Fruit fly (Drosophila melanogaster) whole organism, embryonic: ENCODE results near the gene CG7987.

ENCODE experiments used
- ATbp ChIP-seq: fragments of 200-800 bp; sonication (Bioruptor generic); optimal IDR thresholded peaks from 2 replicates; lab custom pipeline; 2017; ENCODE audit warnings: missing biosample characterization, mild to moderate bottlenecking, missing genetic modification characterization, missing genetic modification reagents
- CG11504 ChIP-seq: fragments of 200-800 bp; sonication (Bioruptor generic); optimal IDR thresholded peaks from 3 replicates; lab custom pipeline; 2019; ENCODE audit warnings: missing biosample characterization, mild to moderate bottlenecking, missing genetic modification characterization, moderate library complexity
- CG11723 ChIP-seq: fragments of 200-800 bp; sonication (Bioruptor generic); optimal IDR thresholded peaks from 2 replicates; lab custom pipeline; 2017; ENCODE audit warnings: missing biosample characterization, mild to moderate bottlenecking, missing genetic modification characterization
- CG12155 ChIP-seq: fragments of 200-800 bp; sonication (Bioruptor generic); optimal IDR thresholded peaks from 3 replicates; lab custom pipeline; 2016; ENCODE audit warnings: missing biosample characterization, missing genetic modification characterization
- CG12236 ChIP-seq: fragments of 200-800 bp; sonication (Bioruptor generic); optimal IDR thresholded peaks from 2 replicates; lab custom pipeline; 2016; ENCODE audit warnings: missing biosample characterization, missing genetic modification characterization
- CG13775 ChIP-seq: fragments of 200-800 bp; sonication (Bioruptor generic); optimal IDR thresholded peaks from 3 replicates; lab custom pipeline; 2017; ENCODE audit warnings: missing biosample characterization, mild to moderate bottlenecking, missing genetic modification characterization
- CG15479 ChIP-seq: fragments of 200-800 bp; sonication (Bioruptor generic); optimal IDR thresholded peaks from 3 replicates; lab custom pipeline; 2019; ENCODE audit warnings: missing biosample characterization, mild to moderate bottlenecking, missing genetic modification characterization, moderate library complexity
- CG15601 ChIP-seq: fragments of 200-800 bp; sonication (Bioruptor generic); optimal IDR thresholded peaks from 3 replicates; lab custom pipeline; 2019; ENCODE audit warnings: missing biosample characterization, mild to moderate bottlenecking, missing genetic modification characterization, moderate library complexity
- CG16815 ChIP-seq: fragments of 200-800 bp; sonication (Bioruptor generic); optimal IDR thresholded peaks from 3 replicates; lab custom pipeline; 2017; ENCODE audit warnings: missing biosample characterization, mild to moderate bottlenecking, missing genetic modification characterization
- CG17612 ChIP-seq: fragments of 200-800 bp; sonication (Bioruptor generic); IDR thresholded peaks from 2 replicates; pipeline ENCODE4 v1.3.6; 2022; ENCODE audit warnings: missing biosample characterization, missing genetic modification characterization
- CG2202 ChIP-seq: fragments of 200-800 bp; sonication (Bioruptor generic); optimal IDR thresholded peaks from 2 replicates; lab custom pipeline; 2018; ENCODE audit warnings: missing biosample characterization, mild to moderate bottlenecking, missing genetic modification characterization
- CG2678 ChIP-seq: fragments of 200-800 bp; sonication (Bioruptor generic); optimal IDR thresholded peaks from 3 replicates; lab custom pipeline; 2019; ENCODE audit warnings: missing biosample characterization, mild to moderate bottlenecking, missing genetic modification characterization, moderate library complexity
- CG2889 ChIP-seq: fragments of 200-800 bp; sonication (Bioruptor generic); IDR thresholded peaks from 3 replicates; pipeline ENCODE4 v1.3.6; 2022; ENCODE audit warnings: missing biosample characterization, missing genetic modification characterization
- CG31441 ChIP-seq: fragments of 200-800 bp; sonication (Bioruptor generic); IDR thresholded peaks from 2 replicates; pipeline ENCODE4 v1.3.6; 2022; ENCODE audit warnings: missing biosample characterization, missing genetic modification characterization
- CG8924 ChIP-seq: fragments of 200-800 bp; optimal IDR thresholded peaks from 3 replicates; lab custom pipeline; 2019; ENCODE audit warnings: missing biosample characterization, mild to moderate bottlenecking, missing genetic modification characterization, moderate library complexity
- Chrac-16 ChIP-seq: fragments of 200-800 bp; sonication (Bioruptor generic); optimal IDR thresholded peaks from 3 replicates; lab custom pipeline; 2016; ENCODE audit warnings: missing biosample characterization, missing genetic modification characterization
- Dip2 ChIP-seq: fragments of 200-800 bp; sonication (Bioruptor generic); IDR thresholded peaks from 2 replicates; pipeline ENCODE4 v1.3.6; 2022; ENCODE audit warnings: missing biosample characterization, missing genetic modification characterization
- H15 ChIP-seq: fragments of 200-800 bp; sonication (Bioruptor generic); IDR thresholded peaks from 3 replicates; pipeline ENCODE4 v1.3.6; 2022; ENCODE audit warnings: missing biosample characterization, missing genetic modification characterization
- HLH3B ChIP-seq: fragments of 200-800 bp; sonication (Bioruptor generic); IDR thresholded peaks from 2 replicates; pipeline ENCODE4 v1.3.6; 2022; ENCODE audit warnings: missing biosample characterization, missing genetic modification characterization
- HLHmδ ChIP-seq: fragments of 200-800 bp; sonication (Bioruptor generic); optimal IDR thresholded peaks from 2 replicates; lab custom pipeline; 2018; ENCODE audit warnings: missing biosample characterization, mild to moderate bottlenecking, missing genetic modification characterization, moderate library complexity
- Hr3 ChIP-seq: fragments of 200-800 bp; sonication (Bioruptor generic); optimal IDR thresholded peaks from 3 replicates; lab custom pipeline; 2016; ENCODE audit warnings: missing biosample characterization, missing genetic modification characterization
- Hr39 ChIP-seq: fragments of >200 bp; optimal IDR thresholded peaks from 2 replicates; lab custom pipeline; 2017
- Lim3 ChIP-seq: fragments of 200-800 bp; sonication (Bioruptor generic); IDR thresholded peaks from 2 replicates; pipeline ENCODE4 v1.3.6; 2022; ENCODE audit warnings: missing biosample characterization, missing genetic modification characterization
- Lpt ChIP-seq: fragments of >200 bp; optimal IDR thresholded peaks from 2 replicates; lab custom pipeline; 2018; ENCODE audit warnings: missing biosample characterization, missing genetic modification characterization
- MTF-1 ChIP-seq: fragments of 200-800 bp; sonication (Bioruptor generic); optimal IDR thresholded peaks from 2 replicates; lab custom pipeline; 2018; ENCODE audit warnings: missing biosample characterization, mild to moderate bottlenecking, missing genetic modification characterization, borderline replicate concordance
- Med ChIP-seq: fragments of 200-800 bp; sonication (Bioruptor generic); peaks from one replicate; lab custom pipeline; 2016; ENCODE audit warnings: missing biosample characterization, missing genetic modification characterization, mild to moderate bottlenecking, inconsistent platforms, moderate library complexity
- Neu2 ChIP-seq: fragments of 200-800 bp; sonication (Bioruptor generic); optimal IDR thresholded peaks from 3 replicates; lab custom pipeline; 2016; ENCODE audit warnings: missing biosample characterization, missing genetic modification characterization, borderline replicate concordance
- Nf-YA ChIP-seq: fragments of 200-800 bp; sonication (Bioruptor generic); IDR thresholded peaks from 2 replicates; pipeline ENCODE4 v1.3.6; 2022; ENCODE audit warnings: missing biosample characterization, missing genetic modification characterization
- Rfx ChIP-seq: fragments of 200-800 bp; sonication (Bioruptor generic); IDR thresholded peaks from 2 replicates; pipeline ENCODE4 v1.3.6; 2022; ENCODE audit warnings: missing biosample characterization, missing genetic modification characterization
- Xbp1 ChIP-seq: fragments of 200-800 bp; sonication (Bioruptor generic); optimal IDR thresholded peaks from 3 replicates; lab custom pipeline; 2016; ENCODE audit warnings: missing biosample characterization, mild to moderate bottlenecking, missing genetic modification characterization
- ato ChIP-seq: fragments of 200-800 bp; sonication (Bioruptor generic); IDR thresholded peaks from 2 replicates; pipeline ENCODE4 v1.3.6; 2022; ENCODE audit warnings: missing biosample characterization, missing genetic modification characterization; ENCODE audit not compliant: partially characterized antibody
- az2 ChIP-seq: fragments of 200-800 bp; sonication (Bioruptor generic); optimal IDR thresholded peaks from 3 replicates; lab custom pipeline; 2016; ENCODE audit warnings: missing biosample characterization, missing genetic modification characterization
- bcd ChIP-seq: fragments of 200-800 bp; sonication (Bioruptor generic); optimal IDR thresholded peaks from 2 replicates; lab custom pipeline; 2017; ENCODE audit warnings: missing biosample characterization, mild to moderate bottlenecking, missing genetic modification characterization
- bowl ChIP-seq: fragments of 200-800 bp; sonication (Bioruptor generic); IDR thresholded peaks from 2 replicates; pipeline ENCODE4 v1.3.6; 2022; ENCODE audit warnings: missing biosample characterization, missing genetic modification characterization
- cad ChIP-seq: fragments of >200 bp; optimal IDR thresholded peaks from 2 replicates; lab custom pipeline; 2017; ENCODE audit warnings: missing biosample characterization, missing genetic modification characterization
- crc ChIP-seq: fragments of 200-800 bp; sonication (Bioruptor generic); optimal IDR thresholded peaks from 2 replicates; lab custom pipeline; 2016; ENCODE audit warnings: missing biosample characterization, missing genetic modification characterization
- en ChIP-seq: fragments of 200-800 bp; sonication (Bioruptor generic); optimal IDR thresholded peaks from 2 replicates; lab custom pipeline; 2016; ENCODE audit warnings: missing biosample characterization, missing genetic modification characterization
- fd64A ChIP-seq: fragments of 200-800 bp; sonication (Bioruptor generic); optimal IDR thresholded peaks from 3 replicates; lab custom pipeline; 2018; ENCODE audit warnings: missing biosample characterization, mild to moderate bottlenecking, missing genetic modification characterization
- kay ChIP-seq: fragments of 200-800 bp; sonication (Bioruptor generic); optimal IDR thresholded peaks from 2 replicates; lab custom pipeline; 2016; ENCODE audit warnings: missing biosample characterization, missing genetic modification characterization
- kni ChIP-seq: fragments of 200-800 bp; sonication (Bioruptor generic); optimal IDR thresholded peaks from 3 replicates; lab custom pipeline; 2017; ENCODE audit warnings: mild to moderate bottlenecking, missing biosample characterization, missing genetic modification reagents, missing genetic modification characterization
- mld ChIP-seq: fragments of 200-800 bp; sonication (Bioruptor generic); IDR thresholded peaks from 3 replicates; pipeline ENCODE4 v1.3.6; 2022; ENCODE audit warnings: missing biosample characterization, missing genetic modification characterization; ENCODE audit not compliant: partially characterized antibody
- nmo ChIP-seq: fragments of 200-800 bp; sonication (Bioruptor generic); optimal IDR thresholded peaks from 2 replicates; lab custom pipeline; 2018; ENCODE audit warnings: missing biosample characterization, mild to moderate bottlenecking, missing genetic modification characterization, moderate library complexity
- otp ChIP-seq: fragments of 200-800 bp; sonication (Bioruptor generic); IDR thresholded peaks from 3 replicates; pipeline ENCODE4, ENCODE4 v1.3.6; 2022; ENCODE audit warnings: missing biosample characterization, missing genetic modification characterization
- p53 ChIP-seq: fragments of 200-800 bp; sonication (Bioruptor generic); optimal IDR thresholded peaks from 2 replicates; lab custom pipeline; 2016; ENCODE audit warnings: missing biosample characterization, missing genetic modification characterization
- salm ChIP-seq: fragments of 200-800 bp; sonication (Bioruptor generic); optimal IDR thresholded peaks from 2 replicates; lab custom pipeline; 2018; ENCODE audit warnings: missing biosample characterization, mild to moderate bottlenecking, missing genetic modification characterization
- so ChIP-seq: fragments of 200-800 bp; sonication (Bioruptor generic); IDR thresholded peaks from 3 replicates; pipeline ENCODE4 v1.3.6; 2022; ENCODE audit warnings: missing biosample characterization, missing genetic modification characterization
- sug ChIP-seq: fragments of 200-800 bp; optimal IDR thresholded peaks from 2 replicates; lab custom pipeline; 2019; ENCODE audit warnings: missing biosample characterization, mild to moderate bottlenecking, missing genetic modification characterization, moderate library complexity
- unc-4 ChIP-seq: fragments of 200-800 bp; sonication (Bioruptor generic); IDR thresholded peaks from 2 replicates; pipeline ENCODE4 v1.3.6; 2022; ENCODE audit warnings: missing biosample characterization, missing genetic modification characterization; ENCODE audit not compliant: partially characterized antibody
- yki ChIP-seq: fragments of >200 bp; optimal IDR thresholded peaks from 3 replicates; lab custom pipeline; 2018
- zen ChIP-seq: fragments of 200-800 bp; sonication (Bioruptor generic); optimal IDR thresholded peaks from 3 replicates; lab custom pipeline; 2018; ENCODE audit warnings: missing biosample characterization, mild to moderate bottlenecking, missing genetic modification characterization, moderate library complexity

The CG7987 gene

dm6 chr3R:14608892-14609692, 33.4 kb upstream of the CG7987 start, which contains the start of gene CG14853 (continued):
- peak; percentile 61; the same call in 1 of the 2 replicates for TF ChIP-seq bowl (GFP tag; lab: Robert Waterston, UW)
- peak; percentile 40 for TF ChIP-seq otp
- 0 out of 2 replicates have a peak, but pooled peaks have one; percentile 10 for TF ChIP-seq Nf-YA (GFP tag; lab: Robert Waterston, UW)
- peak; percentile 68; the same call in 2 of the 3 replicates for TF ChIP-seq so (GFP tag; lab: Robert Waterston, UW)
- peak; percentile 56 for TF ChIP-seq H15 (GFP tag; lab: Robert Waterston, UW)
- TF ChIP-seq CG8924 (tag; lab: Kevin White, UChicago): peak; percentile 89
- no peak for TF ChIP-seq en (GFP tag; lab: Kevin White, UChicago)
- peak; percentile 58 for TF ChIP-seq bcd (GFP tag; lab: Kevin White, UChicago)
- peak; percentile 85 for TF ChIP-seq Hr3 (GFP tag; lab: Kevin White, UChicago)
- no peak for TF ChIP-seq unc-4
- TF ChIP-seq sug: no peak
- peak; percentile 85 for TF ChIP-seq fd64A
- TF ChIP-seq Lim3 (GFP tag; lab: Robert Waterston, UW): no peak
- TF ChIP-seq CG12155 (GFP tag; lab: Kevin White, UChicago): peak; percentile 73
- peak; percentile 85 for TF ChIP-seq nmo (GFP tag; lab: Kevin White, UChicago)
- peak; percentile 30 for TF ChIP-seq CG11723
- TF ChIP-seq CG31441 (GFP tag; lab: Robert Waterston, UW): peak; percentile 89
- TF ChIP-seq Xbp1 (GFP tag; lab: Kevin White, UChicago): peak; percentile 90
- TF ChIP-seq Neu2 (GFP tag; lab: Kevin White, UChicago): no peak
- peak; percentile 71 for TF ChIP-seq CG13775 (GFP tag; lab: Kevin White, UChicago)
- TF ChIP-seq CG11504 (tag; lab: Kevin White, UChicago): peak; percentile 81
- no peak for TF ChIP-seq crc (GFP tag; lab: Kevin White, UChicago)
- TF ChIP-seq Lpt (GFP tag; lab: Kevin White, UChicago): no peak
- TF ChIP-seq mld (GFP tag; lab: Robert Waterston, UW): no peak
- TF ChIP-seq cad (GFP tag; lab: Kevin White, UChicago): no peak
- TF ChIP-seq Rfx: peak; percentile 4; the same call in 1 of the 2 replicates
- TF ChIP-seq Hr39: no peak
- TF ChIP-seq CG16815 (GFP tag; lab: Kevin White, UChicago): peak; percentile 53
- no peak for TF ChIP-seq CG12236 (GFP tag; lab: Kevin White, UChicago)
- peak; percentile 54 for TF ChIP-seq HLH3B
- TF ChIP-seq Chrac-16: peak; percentile 69
- peak; percentile 54; the same call in 2 of the 3 replicates for TF ChIP-seq CG2889 (GFP tag; lab: Robert Waterston, UW)
- TF ChIP-seq Med (GFP tag; lab: Kevin White, UChicago): peak; percentile 94
- TF ChIP-seq ato (GFP tag; lab: Robert Waterston, UW): no peak
- TF ChIP-seq yki: no peak
- no peak for TF ChIP-seq p53 (GFP tag; lab: Kevin White, UChicago)
- TF ChIP-seq CG2202 (tag; lab: Kevin White, UChicago): peak; percentile 12
- no peak for TF ChIP-seq Dip2 (GFP tag; lab: Robert Waterston, UW)
- TF ChIP-seq ATbp (GFP tag; lab: Kevin White, UChicago): peak; percentile 76
- TF ChIP-seq MTF-1: peak; percentile 84
- peak; percentile 59 for TF ChIP-seq kay
- TF ChIP-seq salm (tag; lab: Kevin White, UChicago): no peak
- peak; percentile 88 for TF ChIP-seq CG2678 (tag; lab: Kevin White, UChicago)
- no peak for TF ChIP-seq zen (tag; lab: Kevin White, UChicago)
- peak; percentile 59 for TF ChIP-seq kni (GFP tag; lab: Kevin White, UChicago)
- peak; percentile 1 for TF ChIP-seq CG15479
- TF ChIP-seq CG17612: no peak; the same call in 1 of the 2 replicates
- peak; percentile 83 for TF ChIP-seq CG15601 (tag; lab: Kevin White, UChicago)
- peak; percentile 89 for TF ChIP-seq az2 (GFP tag; lab: Kevin White, UChicago)
- peak; percentile 81 for TF ChIP-seq HLHmδ
